Worm (Caenorhabditis elegans) whole organism, late embryonic: Measurements from ENCODE around the gene acs-3.
A peak's percentile ranks its signal among the peaks of the same experiment; 100 is the strongest.

Experiments used
- C38D4.7 ChIP-seq: fragments of 200-800 bp; sonication (Bioruptor generic); optimal IDR thresholded peaks from 2 replicates; lab custom pipeline; 2018; ENCODE audit warnings: mild to moderate bottlenecking, missing genetic modification characterization, moderate library complexity, missing compliant biosample characterization
- F13H6.1 ChIP-seq: sonication (generic microtip); optimal IDR thresholded peaks from 2 replicates; lab custom pipeline; 2016; ENCODE audit warnings: missing genetic modification characterization, missing compliant biosample characterization
- K02D7.2 ChIP-seq: sonication (generic microtip); optimal IDR thresholded peaks from 2 replicates; lab custom pipeline; 2017; ENCODE audit warnings: mild to moderate bottlenecking, missing genetic modification characterization, missing compliant biosample characterization
- K09A11.1 ChIP-seq: sonication (generic microtip); optimal IDR thresholded peaks from 2 replicates; lab custom pipeline; 2017; ENCODE audit warnings: antibody characterized with exemption, mild to moderate bottlenecking, missing genetic modification characterization, missing compliant biosample characterization; ENCODE audit not compliant: insufficient read depth
- Y22D7AL.16 ChIP-seq: sonication (generic microtip); optimal IDR thresholded peaks from 2 replicates; lab custom pipeline; 2016; ENCODE audit warnings: missing genetic modification characterization, missing compliant biosample characterization
- ama-1 ChIP-seq: fragments of 150-350 bp; optimal IDR thresholded peaks from 2 replicates; lab custom pipeline; 2014
- ceh-18 ChIP-seq: sonication (generic microtip); optimal IDR thresholded peaks from 2 replicates; lab custom pipeline; 2016; ENCODE audit warnings: missing genetic modification characterization, missing compliant biosample characterization
- ceh-2 ChIP-seq: sonication (generic microtip); optimal IDR thresholded peaks from 2 replicates; lab custom pipeline; 2016; ENCODE audit warnings: missing genotype, missing genetic modification characterization, missing compliant biosample characterization
- ceh-22 ChIP-seq: sonication (generic microtip); optimal IDR thresholded peaks from 2 replicates; lab custom pipeline; 2017; ENCODE audit warnings: missing biosample characterization, missing genetic modification characterization
- ceh-24 ChIP-seq: sonication (generic microtip); optimal IDR thresholded peaks from 2 replicates; lab custom pipeline; 2016; ENCODE audit warnings: mild to moderate bottlenecking, missing genetic modification characterization, missing compliant biosample characterization
- ceh-30 ChIP-seq: fragments of 150-350 bp; optimal IDR thresholded peaks from 2 replicates; lab custom pipeline; 2014; ENCODE audit warnings: missing biosample characterization, missing genetic modification characterization
- ceh-31 ChIP-seq: sonication (generic microtip); optimal IDR thresholded peaks from 2 replicates; lab custom pipeline; 2016; ENCODE audit warnings: missing genetic modification characterization, missing compliant biosample characterization
- ceh-45 ChIP-seq: fragments of 200-800 bp; sonication (Bioruptor generic); IDR thresholded peaks from 2 replicates; pipeline ENCODE4 v1.3.6; 2022; ENCODE audit warnings: missing genetic modification reagents, missing genetic modification characterization, missing compliant biosample characterization
- ceh-9 ChIP-seq: sonication (generic microtip); optimal IDR thresholded peaks from 2 replicates; lab custom pipeline; 2016; ENCODE audit warnings: mild to moderate bottlenecking, missing genetic modification characterization, inconsistent platforms, missing compliant biosample characterization
- che-1 ChIP-seq: sonication (generic microtip); optimal IDR thresholded peaks from 2 replicates; lab custom pipeline; 2016; ENCODE audit warnings: mild to moderate bottlenecking, missing genetic modification characterization, missing compliant biosample characterization
- elt-4 ChIP-seq: sonication (generic microtip); optimal IDR thresholded peaks from 2 replicates; lab custom pipeline; 2016; ENCODE audit warnings: missing genetic modification characterization, missing compliant biosample characterization
- ets-4 ChIP-seq: sonication (generic microtip); optimal IDR thresholded peaks from 2 replicates; lab custom pipeline; 2016; ENCODE audit warnings: missing genetic modification characterization, missing compliant biosample characterization
- eyg-1 ChIP-seq: sonication (generic microtip); optimal IDR thresholded peaks from 2 replicates; lab custom pipeline; 2016; ENCODE audit warnings: missing genotype, missing genetic modification characterization, missing compliant biosample characterization
- fax-1 ChIP-seq: sonication (generic microtip); optimal IDR thresholded peaks from 2 replicates; lab custom pipeline; 2016; ENCODE audit warnings: missing genotype, missing genetic modification characterization, missing compliant biosample characterization
- fkh-10 ChIP-seq: fragments of 150-350 bp; optimal IDR thresholded peaks from 2 replicates; lab custom pipeline; 2014; ENCODE audit warnings: missing biosample characterization, missing genetic modification reagents, missing genetic modification characterization
- fkh-6 ChIP-seq: sonication (generic microtip); optimal IDR thresholded peaks from 2 replicates; lab custom pipeline; 2016; ENCODE audit warnings: missing genetic modification characterization, missing compliant biosample characterization
- hlh-15 ChIP-seq: sonication (generic microtip); optimal IDR thresholded peaks from 2 replicates; lab custom pipeline; 2016; ENCODE audit warnings: missing genetic modification characterization, missing compliant biosample characterization
- hlh-30 ChIP-seq: sonication (generic microtip); optimal IDR thresholded peaks from 2 replicates; lab custom pipeline; 2017; ENCODE audit warnings: antibody characterized with exemption, missing genetic modification characterization, missing compliant biosample characterization; ENCODE audit not compliant: insufficient read depth
- lim-6 ChIP-seq: sonication (generic microtip); optimal IDR thresholded peaks from 2 replicates; lab custom pipeline; 2016; ENCODE audit warnings: missing genetic modification characterization, missing compliant biosample characterization
- nfya-1 ChIP-seq: sonication (generic microtip); optimal IDR thresholded peaks from 2 replicates; lab custom pipeline; 2017; ENCODE audit warnings: missing genetic modification characterization, mild to moderate bottlenecking, missing compliant biosample characterization, antibody characterized with exemption, moderate library complexity
- odd-2 ChIP-seq: sonication (generic microtip); optimal IDR thresholded peaks from 2 replicates; lab custom pipeline; 2017; ENCODE audit warnings: antibody characterized with exemption, mild to moderate bottlenecking, missing genetic modification characterization, missing compliant biosample characterization
- pat-9 ChIP-seq: fragments of 200-800 bp; sonication (Bioruptor generic); optimal IDR thresholded peaks from 2 replicates; lab custom pipeline; 2018; ENCODE audit warnings: mild to moderate bottlenecking, missing genetic modification characterization, moderate library complexity, missing compliant biosample characterization
- pax-1 ChIP-seq: fragments of 150-350 bp; optimal IDR thresholded peaks from 2 replicates; lab custom pipeline; 2014; ENCODE audit warnings: missing biosample characterization, missing genetic modification characterization
- pqm-1 ChIP-seq: sonication (generic microtip); optimal IDR thresholded peaks from 2 replicates; lab custom pipeline; 2016; ENCODE audit warnings: missing genetic modification characterization, missing compliant biosample characterization
- pros-1 ChIP-seq: fragments of 150-350 bp; optimal IDR thresholded peaks from 2 replicates; lab custom pipeline; 2014; ENCODE audit warnings: missing biosample characterization, missing genetic modification reagents, missing genetic modification characterization
- sox-2 ChIP-seq: fragments of 200-800 bp; sonication (Bioruptor generic); IDR thresholded peaks from 2 replicates; pipeline ENCODE4 v1.3.6; 2022; ENCODE audit warnings: missing genetic modification reagents, missing genetic modification characterization, missing compliant biosample characterization
- syd-9 ChIP-seq: sonication (generic microtip); optimal IDR thresholded peaks from 2 replicates; lab custom pipeline; 2016; ENCODE audit warnings: mild to moderate bottlenecking, missing genetic modification characterization, moderate library complexity, missing compliant biosample characterization
- tbx-2 ChIP-seq: sonication (generic microtip); optimal IDR thresholded peaks from 2 replicates; lab custom pipeline; 2016; ENCODE audit warnings: missing genetic modification characterization, missing compliant biosample characterization
- tbx-7 ChIP-seq: sonication (generic microtip); optimal IDR thresholded peaks from 2 replicates; lab custom pipeline; 2016; ENCODE audit warnings: missing genotype, missing genetic modification characterization, missing compliant biosample characterization
- unc-3 ChIP-seq, 2 experiments: fragments of 200-800 bp in 1 of 2; sonication (Bioruptor generic) in 1 of 2; sonication (generic microtip) in 1 of 2; conservative IDR thresholded peaks in 1 of 2; optimal IDR thresholded peaks in 1 of 2; 2 replicates each; pipeline versions ENCODE4 v1.3.6 to Lab custom; 2016 to 2022; ENCODE audit warnings: missing compliant biosample characterization in 2 of 2, missing genetic modification characterization in 2 of 2, missing genetic modification reagents in 1 of 2
- unc-42 ChIP-seq: sonication (generic microtip); optimal IDR thresholded peaks from 2 replicates; lab custom pipeline; 2016; ENCODE audit warnings: missing genotype, missing genetic modification characterization, missing compliant biosample characterization
- unc-55 ChIP-seq: sonication (generic microtip); optimal IDR thresholded peaks from 2 replicates; lab custom pipeline; 2017; ENCODE audit warnings: missing biosample characterization, missing genetic modification reagents, missing genetic modification characterization
- ztf-16 ChIP-seq: sonication (generic microtip); optimal IDR thresholded peaks from 2 replicates; lab custom pipeline; 2017; ENCODE audit warnings: missing genetic modification characterization, missing compliant biosample characterization

Gene acs-3

ce11 chrV:1943465-1943864 is 25.9 kb upstream of the acs-3 start (continued):
- TF ChIP-seq ceh-24 (tag; lab: Kevin White, UChicago) = no peak
- TF ChIP-seq hlh-15 (tag; lab: Kevin White, UChicago) = no peak
- TF ChIP-seq elt-4 = no peak
- no peak for TF ChIP-seq lim-6 (tag; lab: Kevin White, UChicago)
- TF ChIP-seq Y22D7AL.16 = no peak
- TF ChIP-seq pax-1 = no peak
- TF ChIP-seq unc-42 (tag; lab: Kevin White, UChicago) = peak; percentile 68
- TF ChIP-seq odd-2 (tag; lab: Kevin White, UChicago) = no peak
- peak; percentile 23 for TF ChIP-seq tbx-2
- TF ChIP-seq tbx-7 = no peak
- TF ChIP-seq ceh-31 (tag; lab: Kevin White, UChicago) = peak; percentile 56
- TF ChIP-seq ets-4 (tag; lab: Kevin White, UChicago) = no peak
- no peak for TF ChIP-seq fkh-10 (GFP tag; lab: Kevin White, UChicago)
- peak; percentile 26 for TF ChIP-seq ceh-18 (tag; lab: Kevin White, UChicago)
- TF ChIP-seq pros-1 = no peak
- TF ChIP-seq ceh-22 (tag; lab: Kevin White, UChicago) = no peak
- no peak for TF ChIP-seq nfya-1
- TF ChIP-seq syd-9 (tag; lab: Kevin White, UChicago) = no peak
- TF ChIP-seq ceh-45 = no peak
- no peak for TF ChIP-seq unc-55 (GFP tag; lab: Kevin White, UChicago)
- TF ChIP-seq pqm-1 = no peak
- TF ChIP-seq unc-3 (GFP tag; conservative IDR thresholded peaks at IDR 0.05; lab: Robert Waterston, UW) = no peak
- no peak for TF ChIP-seq unc-3 (tag; optimal IDR thresholded peaks at IDR 0.05; lab: Kevin White, UChicago)
- TF ChIP-seq ceh-9 (tag; lab: Kevin White, UChicago) = no peak
- TF ChIP-seq eyg-1 = no peak
- no peak for TF ChIP-seq ztf-16

DNA sequence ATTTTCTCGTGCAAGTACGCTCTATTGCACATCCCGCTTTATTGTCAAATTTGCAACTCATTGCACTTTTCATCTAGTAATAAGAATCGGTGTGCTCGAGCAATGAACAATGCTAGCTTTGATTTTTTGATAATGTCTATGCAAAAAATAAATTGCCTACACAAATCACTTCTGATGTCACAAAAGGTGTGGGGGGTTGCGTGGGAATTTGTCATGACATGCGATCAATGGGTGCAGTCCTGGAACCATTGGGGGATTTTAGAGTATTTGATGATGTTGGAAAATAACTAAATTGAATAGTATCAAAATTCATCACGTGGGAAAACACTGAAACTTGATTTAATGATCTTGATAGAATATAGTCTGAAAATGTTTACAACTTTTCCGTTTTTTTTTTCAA is 23.5 kb upstream of the acs-3 start:
- TF ChIP-seq sox-2 = no peak
- no peak for TF ChIP-seq pros-1
- no peak for TF ChIP-seq pat-9
- no peak for TF ChIP-seq K09A11.1 (tag; lab: Kevin White, UChicago)
- TF ChIP-seq ceh-9 (tag; lab: Kevin White, UChicago) = no peak
- no peak for TF ChIP-seq unc-55 (GFP tag; lab: Kevin White, UChicago)
- TF ChIP-seq ceh-30 = no peak

DNA sequence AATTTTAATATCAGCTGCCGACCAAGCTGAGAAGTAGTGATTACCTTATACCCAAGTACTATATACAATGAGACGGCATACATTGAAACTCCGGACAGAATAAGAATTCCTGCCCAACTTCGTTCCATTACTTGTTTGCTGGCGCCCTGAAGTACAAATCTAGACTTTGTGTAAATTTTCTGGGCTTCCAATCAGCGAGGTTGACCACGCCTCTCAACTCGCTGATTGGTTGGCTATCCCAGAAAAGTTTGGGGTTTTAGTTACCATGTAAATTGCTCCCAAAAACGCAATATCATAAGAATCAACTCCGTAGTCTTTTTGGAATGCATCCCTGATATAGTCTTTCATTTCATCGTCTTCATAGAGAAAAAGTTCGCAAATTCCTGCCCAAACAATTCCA is 14.1 kb upstream of the acs-3 start:
- TF ChIP-seq nfya-1 (peak; percentile 80), ama-1 (no peak), ets-4 (tag; lab: Kevin White, UChicago) (no peak)

- TF ChIP-seq F13H6.1 (no peak), ceh-45 (no peak), fkh-6 (no peak), unc-55 (GFP tag; lab: Kevin White, UChicago) (no peak), pros-1 (no peak), fax-1 (tag; lab: Kevin White, UChicago) (no peak), lim-6 (tag; lab: Kevin White, UChicago) (no peak), ceh-2 (tag; lab: Kevin White, UChicago) (no peak), pqm-1 (no peak), K02D7.2 (tag; lab: Kevin White, UChicago) (no peak), ama-1 (no peak), ceh-24 (tag; lab: Kevin White, UChicago) (no peak), che-1 (tag; lab: Kevin White, UChicago) (no peak), hlh-30 (tag; lab: Kevin White, UChicago) (no peak), C38D4.7 (GFP tag; lab: Kevin White, UChicago) (no peak)
These were observed 12.2 kb upstream of the acs-3 start, which contains the start of gene fipr-25 for ce11 chrV:1957110-1957509. fipr-25 (plus strand) TSS chrV:1957410.
